Fruit fly (Drosophila melanogaster) whole organism, embryonic: Measurements from ENCODE around the gene Dhdds.

Source experiments
- CG10147 ChIP-seq: fragments of 200-800 bp; sonication (Bioruptor generic); optimal IDR thresholded peaks from 2 replicates; lab custom pipeline; 2019; ENCODE audit warnings: missing biosample characterization, mild to moderate bottlenecking, missing genetic modification characterization, moderate library complexity
- CG10267 ChIP-seq: fragments of 200-800 bp; sonication (Bioruptor generic); optimal IDR thresholded peaks from 2 replicates; lab custom pipeline; 2018; ENCODE audit warnings: missing biosample characterization, mild to moderate bottlenecking, missing genetic modification characterization, moderate library complexity
- CG10654 ChIP-seq: fragments of 200-800 bp; sonication (Bioruptor generic); optimal IDR thresholded peaks from 2 replicates; lab custom pipeline; 2016; ENCODE audit warnings: missing biosample characterization, missing genetic modification characterization
- CG11093 ChIP-seq: fragments of 200-800 bp; sonication (Bioruptor generic); IDR thresholded peaks from 3 replicates; pipeline ENCODE4 v1.3.6; 2022; ENCODE audit warnings: missing biosample characterization, missing genetic modification characterization
- CG11723 ChIP-seq: fragments of 200-800 bp; sonication (Bioruptor generic); optimal IDR thresholded peaks from 2 replicates; lab custom pipeline; 2017; ENCODE audit warnings: missing biosample characterization, mild to moderate bottlenecking, missing genetic modification characterization
- CG12071 ChIP-seq: fragments of 200-800 bp; sonication (Bioruptor generic); optimal IDR thresholded peaks from 3 replicates; lab custom pipeline; 2018; ENCODE audit warnings: missing biosample characterization, mild to moderate bottlenecking, missing genetic modification characterization
- CG12219 ChIP-seq: fragments of 200-800 bp; sonication (Bioruptor generic); optimal IDR thresholded peaks from 3 replicates; lab custom pipeline; 2018; ENCODE audit warnings: missing biosample characterization, mild to moderate bottlenecking, missing genetic modification characterization
- CG13424 ChIP-seq: fragments of 200-800 bp; sonication (Bioruptor generic); optimal IDR thresholded peaks from 2 replicates; lab custom pipeline; 2019; ENCODE audit warnings: missing biosample characterization, mild to moderate bottlenecking, missing genetic modification characterization, moderate library complexity
- CG13624 ChIP-seq: fragments of 200-800 bp; sonication (Bioruptor generic); optimal IDR thresholded peaks from 2 replicates; lab custom pipeline; 2016; ENCODE audit warnings: missing biosample characterization, missing genetic modification characterization
- CG14667 ChIP-seq: fragments of 200-800 bp; sonication (Bioruptor generic); IDR thresholded peaks from 2 replicates; pipeline ENCODE4 v1.3.6; 2022; ENCODE audit warnings: missing biosample characterization, missing genetic modification characterization
- CG14710 ChIP-seq: fragments of 200-800 bp; sonication (Bioruptor generic); optimal IDR thresholded peaks from 3 replicates; lab custom pipeline; 2019; ENCODE audit warnings: missing biosample characterization, mild to moderate bottlenecking, missing genetic modification characterization, moderate library complexity
- CG1603 ChIP-seq: fragments of 200-800 bp; sonication (Bioruptor generic); optimal IDR thresholded peaks from 2 replicates; lab custom pipeline; 2019; ENCODE audit warnings: missing biosample characterization, mild to moderate bottlenecking, missing genetic modification characterization, moderate library complexity
- CG17568 ChIP-seq: fragments of 200-800 bp; sonication (Bioruptor generic); optimal IDR thresholded peaks from 2 replicates; lab custom pipeline; 2018; ENCODE audit warnings: missing biosample characterization, mild to moderate bottlenecking, missing genetic modification characterization, moderate library complexity
- CG17612 ChIP-seq: fragments of 200-800 bp; sonication (Bioruptor generic); IDR thresholded peaks from 2 replicates; pipeline ENCODE4 v1.3.6; 2022; ENCODE audit warnings: missing biosample characterization, missing genetic modification characterization
- CG17912 ChIP-seq: fragments of 200-800 bp; sonication (Bioruptor generic); optimal IDR thresholded peaks from 2 replicates; lab custom pipeline; 2018; ENCODE audit warnings: missing biosample characterization, mild to moderate bottlenecking, missing genetic modification characterization
- CG18619 ChIP-seq: fragments of 200-800 bp; sonication (Bioruptor generic); optimal IDR thresholded peaks from 3 replicates; lab custom pipeline; 2017; ENCODE audit warnings: missing biosample characterization, mild to moderate bottlenecking, missing genetic modification characterization
- CG31441 ChIP-seq: fragments of 200-800 bp; sonication (Bioruptor generic); IDR thresholded peaks from 2 replicates; pipeline ENCODE4 v1.3.6; 2022; ENCODE audit warnings: missing biosample characterization, missing genetic modification characterization
- CG43689 ChIP-seq: fragments of 200-800 bp; sonication (Bioruptor generic); IDR thresholded peaks from 2 replicates; pipeline ENCODE4 v1.3.6; 2022; ENCODE audit warnings: missing biosample characterization, missing genetic modification characterization
- CG4707 ChIP-seq: fragments of 200-800 bp; sonication (Bioruptor generic); optimal IDR thresholded peaks from 2 replicates; lab custom pipeline; 2018; ENCODE audit warnings: missing biosample characterization, mild to moderate bottlenecking, missing genetic modification characterization, moderate library complexity
- CG5180 ChIP-seq: fragments of 200-800 bp; sonication (Bioruptor generic); optimal IDR thresholded peaks from 3 replicates; lab custom pipeline; 2017; ENCODE audit warnings: missing biosample characterization, missing genetic modification characterization, mild to moderate bottlenecking, moderate library complexity, missing genetic modification reagents
- CG6689 ChIP-seq: fragments of 200-800 bp; sonication (Bioruptor generic); IDR thresholded peaks from 2 replicates; pipeline ENCODE4 v1.3.6; 2022; ENCODE audit warnings: missing biosample characterization, missing genetic modification characterization
- CG7271 ChIP-seq: fragments of 200-800 bp; sonication (Bioruptor generic); optimal IDR thresholded peaks from 2 replicates; lab custom pipeline; 2018; ENCODE audit warnings: missing biosample characterization, mild to moderate bottlenecking, missing genetic modification characterization, moderate library complexity
- CHES-1-like ChIP-seq: fragments of 200-800 bp; sonication (Bioruptor generic); optimal IDR thresholded peaks from 2 replicates; lab custom pipeline; 2016; ENCODE audit warnings: missing biosample characterization, missing genetic modification characterization
- Dip2 ChIP-seq: fragments of 200-800 bp; sonication (Bioruptor generic); IDR thresholded peaks from 2 replicates; pipeline ENCODE4 v1.3.6; 2022; ENCODE audit warnings: missing biosample characterization, missing genetic modification characterization
- HLH4C ChIP-seq: fragments of 200-800 bp; sonication (Bioruptor generic); IDR thresholded peaks from 3 replicates; pipeline ENCODE4 v1.3.6; 2022; ENCODE audit warnings: missing biosample characterization, missing genetic modification characterization; ENCODE audit not compliant: partially characterized antibody
- HmgD ChIP-seq: fragments of 200-800 bp; sonication (Bioruptor generic); optimal IDR thresholded peaks from 3 replicates; lab custom pipeline; 2016; ENCODE audit warnings: missing biosample characterization, missing genetic modification characterization
- Hr3 ChIP-seq: fragments of 200-800 bp; sonication (Bioruptor generic); optimal IDR thresholded peaks from 3 replicates; lab custom pipeline; 2016; ENCODE audit warnings: missing biosample characterization, missing genetic modification characterization
- Med ChIP-seq: fragments of 200-800 bp; sonication (Bioruptor generic); peaks from one replicate; lab custom pipeline; 2016; ENCODE audit warnings: missing biosample characterization, missing genetic modification characterization, mild to moderate bottlenecking, inconsistent platforms, moderate library complexity
- Mes4 ChIP-seq: fragments of 200-800 bp; sonication (Bioruptor generic); optimal IDR thresholded peaks from 2 replicates; lab custom pipeline; 2016; ENCODE audit warnings: missing biosample characterization, missing genetic modification characterization
- Myb ChIP-seq: fragments of 200-800 bp; sonication (Bioruptor generic); optimal IDR thresholded peaks from 2 replicates; lab custom pipeline; 2016; ENCODE audit warnings: missing biosample characterization, missing genetic modification characterization
- Neu2 ChIP-seq: fragments of 200-800 bp; sonication (Bioruptor generic); optimal IDR thresholded peaks from 3 replicates; lab custom pipeline; 2016; ENCODE audit warnings: missing biosample characterization, missing genetic modification characterization, borderline replicate concordance
- NfI ChIP-seq: fragments of 200-800 bp; sonication (Bioruptor generic); optimal IDR thresholded peaks from 3 replicates; lab custom pipeline; 2018; ENCODE audit warnings: missing biosample characterization, mild to moderate bottlenecking, missing genetic modification characterization, moderate library complexity
- Pdp1 ChIP-seq, 2 experiments: fragments of 200-800 bp; sonication (Bioruptor generic); optimal IDR thresholded peaks; 3 replicates each; lab custom pipeline; 2016; ENCODE audit warnings: missing biosample characterization in 2 of 2, missing genetic modification characterization in 2 of 2, mild to moderate bottlenecking in 1 of 2, moderate library complexity in 1 of 2
- Sin3A ChIP-seq: fragments of >200 bp; optimal IDR thresholded peaks from 2 replicates; lab custom pipeline; 2018
- Sry-β ChIP-seq: fragments of 200-800 bp; sonication (Bioruptor generic); optimal IDR thresholded peaks from 2 replicates; lab custom pipeline; 2018; ENCODE audit warnings: missing biosample characterization, mild to moderate bottlenecking, missing genetic modification characterization, moderate library complexity
- amos ChIP-seq: fragments of 200-800 bp; sonication (Bioruptor generic); IDR thresholded peaks from 2 replicates; pipeline ENCODE4 v1.3.6; 2022; ENCODE audit warnings: missing biosample characterization, missing genetic modification characterization; ENCODE audit not compliant: partially characterized antibody
- bbx ChIP-seq: fragments of 200-800 bp; sonication (Bioruptor generic); IDR thresholded peaks from 2 replicates; pipeline ENCODE4 v1.3.6; 2022; ENCODE audit warnings: missing biosample characterization, missing genetic modification characterization; ENCODE audit not compliant: partially characterized antibody
- fd96Cb ChIP-seq: fragments of 200-800 bp; sonication (Bioruptor generic); optimal IDR thresholded peaks from 2 replicates; lab custom pipeline; 2018; ENCODE audit warnings: missing biosample characterization, mild to moderate bottlenecking, missing genetic modification characterization, moderate library complexity
- gfzf ChIP-seq: fragments of 200-800 bp; sonication (Bioruptor generic); optimal IDR thresholded peaks from 2 replicates; lab custom pipeline; 2016; ENCODE audit warnings: missing biosample characterization, mild to moderate bottlenecking, missing genetic modification characterization, moderate library complexity
- h ChIP-seq: fragments of >200 bp; optimal IDR thresholded peaks from 2 replicates; lab custom pipeline; 2017
- ind ChIP-seq: fragments of 200-800 bp; sonication (Bioruptor generic); optimal IDR thresholded peaks from 3 replicates; lab custom pipeline; 2016; ENCODE audit warnings: missing biosample characterization, missing genetic modification characterization
- jigr1 ChIP-seq: fragments of 200-800 bp; sonication (Bioruptor generic); IDR thresholded peaks from 3 replicates; pipeline ENCODE4 v1.3.6; 2022; ENCODE audit warnings: missing biosample characterization, missing genetic modification characterization
- odd ChIP-seq: fragments of 200-800 bp; sonication (Bioruptor generic); optimal IDR thresholded peaks from 2 replicates; lab custom pipeline; 2017; ENCODE audit warnings: missing biosample characterization, mild to moderate bottlenecking, missing genetic modification characterization
- sens-2 ChIP-seq: fragments of 200-800 bp; sonication (Bioruptor generic); IDR thresholded peaks from 2 replicates; pipeline ENCODE4 v1.3.6; 2022; ENCODE audit warnings: missing biosample characterization, missing genetic modification characterization
- sna ChIP-seq: fragments of 200-800 bp; sonication (Bioruptor generic); IDR thresholded peaks from 2 replicates; pipeline ENCODE4 v1.3.6; 2022; ENCODE audit warnings: missing biosample characterization, missing genetic modification characterization; ENCODE audit not compliant: partially characterized antibody
- tll ChIP-seq, 2 experiments: fragments of 200-800 bp in 1 of 2; fragments of >200 bp in 1 of 2; sonication (Bioruptor generic) in 1 of 2; optimal IDR thresholded peaks; 2 replicates each; lab custom pipeline; 2017 to 2019; ENCODE audit warnings: missing biosample characterization in 2 of 2, missing genetic modification characterization in 2 of 2, mild to moderate bottlenecking in 1 of 2, moderate library complexity in 1 of 2
- twi ChIP-seq: fragments of 200-800 bp; optimal IDR thresholded peaks from 2 replicates; lab custom pipeline; 2019; ENCODE audit warnings: missing biosample characterization, mild to moderate bottlenecking, missing genetic modification characterization, moderate library complexity
- zen ChIP-seq: fragments of 200-800 bp; sonication (Bioruptor generic); optimal IDR thresholded peaks from 3 replicates; lab custom pipeline; 2018; ENCODE audit warnings: missing biosample characterization, mild to moderate bottlenecking, missing genetic modification characterization, moderate library complexity

The Dhdds gene

DNA sequence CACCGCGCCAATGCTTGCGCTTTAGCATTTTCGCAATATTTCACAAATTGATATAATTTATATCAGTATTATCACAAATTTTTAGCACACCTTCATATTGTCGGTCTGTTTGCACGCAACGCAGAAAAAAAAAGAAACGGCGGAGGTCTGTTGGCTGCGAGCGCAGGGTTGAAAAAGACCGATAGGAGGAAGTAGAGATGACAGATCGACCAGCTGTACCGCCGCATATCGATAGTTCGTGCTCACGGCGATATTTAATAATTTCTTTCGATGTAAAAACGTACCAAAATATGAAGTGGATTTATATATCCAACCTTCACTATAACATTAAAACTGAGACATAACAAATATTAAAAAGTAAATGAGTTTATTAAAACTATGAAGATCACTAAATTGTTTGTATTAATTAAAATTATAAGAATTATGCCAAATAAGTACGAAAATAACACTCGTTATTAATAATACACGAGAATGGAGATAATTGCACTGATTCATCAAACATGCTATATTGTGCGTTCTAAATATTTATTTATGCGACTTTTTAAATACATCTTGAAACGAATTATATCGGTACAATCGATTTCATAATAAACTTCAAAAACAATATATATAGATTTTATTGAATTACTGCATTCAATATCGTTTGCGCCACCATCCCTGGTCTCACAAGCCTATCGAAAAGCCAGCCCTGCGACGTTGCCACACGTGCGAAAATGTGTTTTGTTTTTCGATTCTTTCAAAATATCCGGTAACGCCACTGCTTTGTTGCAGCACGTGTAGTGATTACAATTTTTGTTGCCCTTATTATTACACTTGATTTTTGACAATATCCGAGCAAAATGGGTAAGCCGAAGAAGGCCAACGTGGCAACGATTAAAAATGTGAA lies 31.8 kb downstream of the Dhdds start, which contains the start of the genes RpS6 and bys (continued):
- peak; percentile 21 for TF ChIP-seq Sin3A
- no peak for TF ChIP-seq twi (tag; lab: Kevin White, UChicago)
- TF ChIP-seq tll (GFP tag; optimal IDR thresholded peaks at IDR 0.05; lab: Kevin White, UChicago): no peak
- peak; percentile 73 for TF ChIP-seq HLH4C (GFP tag; lab: Robert Waterston, UW)
- peak; percentile 10 for TF ChIP-seq CG10654 (GFP tag; lab: Kevin White, UChicago)
- TF ChIP-seq Sry-β (GFP tag; lab: Kevin White, UChicago): peak; percentile 16
- TF ChIP-seq odd (GFP tag; lab: Kevin White, UChicago): peak; percentile 51
- no peak for TF ChIP-seq CG11093 (GFP tag; lab: Robert Waterston, UW)
- no peak for TF ChIP-seq h
- TF ChIP-seq Neu2 (GFP tag; lab: Kevin White, UChicago): no peak
- no peak for TF ChIP-seq CG17612
- TF ChIP-seq bbx (GFP tag; lab: Robert Waterston, UW): peak; percentile 91
- peak; percentile 63 for TF ChIP-seq CG10267 (tag; lab: Kevin White, UChicago)
- peak; percentile 92 for TF ChIP-seq amos (GFP tag; lab: Robert Waterston, UW)
- TF ChIP-seq CG7271 (tag; lab: Kevin White, UChicago): peak; percentile 34
- peak; percentile 32 for TF ChIP-seq CG13624 (GFP tag; lab: Kevin White, UChicago)
- TF ChIP-seq CG5180: peak; percentile 24
- TF ChIP-seq jigr1: no peak
- peak; percentile 59 for TF ChIP-seq CG17912 (GFP tag; lab: Kevin White, UChicago)
- TF ChIP-seq CG10147: peak; percentile 16
- peak; percentile 89 for TF ChIP-seq Med (GFP tag; lab: Kevin White, UChicago)
- peak; percentile 43; the same call in 1 of the 2 replicates for TF ChIP-seq CG31441 (GFP tag; lab: Robert Waterston, UW)
- TF ChIP-seq NfI: peak; percentile 72
- TF ChIP-seq gfzf (GFP tag; lab: Kevin White, UChicago): no peak
- TF ChIP-seq CHES-1-like: peak; percentile 5
- TF ChIP-seq Dip2 (GFP tag; lab: Robert Waterston, UW): no peak
- TF ChIP-seq sna (GFP tag; lab: Robert Waterston, UW): 0 out of 2 replicates have a peak, but pooled peaks have one; percentile 36
- TF ChIP-seq sens-2: 0 out of 2 replicates have a peak, but pooled peaks have one; percentile 15
- peak; percentile 5; the same call in 1 of the 2 replicates for TF ChIP-seq CG6689
- TF ChIP-seq CG14667 (GFP tag; lab: Robert Waterston, UW): peak; percentile 27; the same call in 1 of the 2 replicates
- TF ChIP-seq fd96Cb (tag; lab: Kevin White, UChicago): no peak
- TF ChIP-seq CG1603 (tag; lab: Kevin White, UChicago): peak; percentile 61
- no peak for TF ChIP-seq CG43689
- TF ChIP-seq CG12071: peak; percentile 55
- peak; percentile 20 for TF ChIP-seq CG12219 (GFP tag; lab: Kevin White, UChicago)
- peak; percentile 11 for TF ChIP-seq CG13424 (tag; lab: Kevin White, UChicago)
- peak; percentile 63 for TF ChIP-seq CG4707 (GFP tag; lab: Kevin White, UChicago)
- peak; percentile 52 for TF ChIP-seq CG18619 (GFP tag; lab: Kevin White, UChicago)
- TF ChIP-seq zen (tag; lab: Kevin White, UChicago): peak; percentile 43
- peak; percentile 36 for TF ChIP-seq Hr3 (GFP tag; lab: Kevin White, UChicago)
- peak; percentile 15 to 42 for TF ChIP-seq Pdp1 (GFP tag; optimal IDR thresholded peaks at IDR 0.05; lab: Kevin White, UChicago)
- TF ChIP-seq ind (GFP tag; lab: Kevin White, UChicago): peak; percentile 38
- TF ChIP-seq CG11723 (GFP tag; lab: Kevin White, UChicago): peak; percentile 13
- no peak for TF ChIP-seq HmgD (GFP tag; lab: Kevin White, UChicago)
- TF ChIP-seq Mes4 (GFP tag; lab: Kevin White, UChicago): peak; percentile 64
- TF ChIP-seq Myb: no peak
- TF ChIP-seq CG14710 (tag; lab: Kevin White, UChicago): peak; percentile 65
- no peak for TF ChIP-seq CG17568 (GFP tag; lab: Kevin White, UChicago)
